Fruit fly (Drosophila melanogaster): ENCODE data around the gene CG5902.
A peak's percentile ranks its signal among the peaks of the same experiment; 100 is the strongest.

CG5902 gene

dm6 chr3R:24008887-24009286 is 22.4 kb downstream of the CG5902 start:
- TF ChIP-seq noc (tag; optimal IDR thresholded peaks at IDR 0.05): no peak

- no peak for TF ChIP-seq noc (tag; optimal IDR thresholded peaks at IDR 0.05)
Observed at dm6 chr3R:24010637-24011214, 24.3 kb downstream of the CG5902 start.

DNA sequence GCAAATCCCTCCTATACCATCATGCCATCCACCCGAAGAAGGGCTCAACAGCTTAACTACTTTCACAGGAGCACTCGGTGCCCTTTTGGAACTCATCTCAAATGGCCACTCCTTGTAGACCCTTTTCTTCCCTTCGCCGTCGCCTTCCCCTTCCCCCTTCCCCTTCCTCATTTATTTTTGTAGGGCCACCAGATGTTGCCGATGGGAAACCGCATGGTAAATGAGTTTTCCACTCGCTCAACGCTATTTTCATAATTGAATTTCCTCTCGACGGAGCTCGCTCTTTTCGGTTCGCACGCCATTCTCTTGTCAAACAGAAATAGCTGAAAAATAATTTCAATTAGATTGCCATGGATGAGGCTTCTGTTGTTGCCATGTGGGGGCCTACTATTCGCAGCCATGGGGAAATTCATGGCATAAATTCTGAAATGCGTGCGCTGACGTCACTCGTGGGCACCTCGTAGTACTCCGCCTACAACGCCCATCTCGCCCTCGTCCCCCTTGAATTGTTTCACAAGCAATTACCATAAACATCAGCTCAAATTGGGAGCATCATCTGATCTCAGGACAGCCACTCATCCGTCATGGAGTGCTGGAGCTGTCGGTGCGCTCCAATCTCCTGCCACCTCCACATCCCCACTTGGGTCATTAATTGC is 25.7 kb downstream of the CG5902 start:
- no peak for TF ChIP-seq noc (tag; optimal IDR thresholded peaks at IDR 0.05)

dm6 chr3R:24014600-24014999 is 28.2 kb downstream of the CG5902 start:
- TF ChIP-seq noc (tag; optimal IDR thresholded peaks at IDR 0.05): no peak

DNA sequence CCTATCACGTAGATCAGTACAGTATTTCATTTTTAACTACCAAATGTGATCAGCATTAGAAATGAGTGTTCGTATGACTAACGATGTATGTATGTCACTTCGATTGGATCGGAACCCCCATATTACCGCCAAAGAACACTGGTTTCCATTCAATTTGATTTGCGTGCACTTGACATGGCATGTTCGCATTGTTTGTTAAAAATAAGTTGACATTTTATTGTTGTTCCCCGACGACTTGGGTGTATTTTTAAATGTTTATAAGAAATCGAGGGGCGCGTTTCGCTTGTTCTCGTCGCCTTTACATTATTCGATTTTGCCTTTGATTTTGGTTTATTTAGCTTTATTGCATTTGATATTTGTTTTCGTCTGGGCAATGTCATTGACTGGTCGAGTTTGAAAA is 29.0 kb downstream of the CG5902 start:
- TF ChIP-seq noc (tag; optimal IDR thresholded peaks at IDR 0.05): no peak

dm6 chr3R:24015939-24016913 is 29.8 kb downstream of the CG5902 start:
- peak; percentile 33 for TF ChIP-seq noc (tag; optimal IDR thresholded peaks at IDR 0.05)

dm6 chr3R:24017648-24018047 is 31.2 kb downstream of the CG5902 start:
- no peak for TF ChIP-seq noc (tag; optimal IDR thresholded peaks at IDR 0.05)

DNA sequence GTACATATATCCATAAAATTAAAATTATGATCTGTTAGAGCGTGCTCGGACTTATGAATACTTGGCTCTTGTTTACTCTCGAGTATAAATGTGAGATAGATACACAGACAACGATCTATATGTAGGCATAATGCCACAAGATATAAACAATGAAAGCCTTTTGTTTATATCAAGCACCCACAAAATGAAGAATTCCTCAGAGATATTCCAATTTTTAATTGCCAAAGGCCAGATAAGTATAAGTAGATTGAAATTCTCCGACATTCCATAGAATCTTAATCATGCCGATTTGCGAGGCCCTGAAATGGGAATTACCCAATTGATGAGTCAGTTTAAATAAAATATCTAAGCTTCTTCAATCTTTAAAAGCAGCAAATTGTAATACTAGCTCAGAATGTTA is 35.5 kb downstream of the CG5902 start:
- TF ChIP-seq noc (tag; optimal IDR thresholded peaks at IDR 0.05): no peak

DNA sequence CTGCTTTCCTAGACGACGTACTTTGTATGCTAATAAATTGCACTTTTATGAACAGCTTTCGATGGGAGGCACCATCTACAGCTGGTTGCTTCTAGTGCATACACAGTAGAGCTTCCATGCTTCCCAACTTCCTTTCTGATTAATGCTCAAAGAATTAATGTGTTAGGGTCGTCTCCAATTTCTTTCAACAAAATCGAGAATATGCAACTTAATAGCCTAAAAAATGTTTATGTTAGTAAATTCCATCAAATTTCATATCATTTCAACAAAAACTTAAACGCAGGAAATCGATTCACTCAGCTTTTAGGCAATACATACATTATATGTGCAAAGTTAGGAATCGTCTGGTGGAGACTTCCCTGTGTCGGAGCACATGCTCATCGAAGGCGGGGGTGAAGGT is 37.7 kb downstream of the CG5902 start:
- no peak for TF ChIP-seq noc (tag; optimal IDR thresholded peaks at IDR 0.05)

DNA sequence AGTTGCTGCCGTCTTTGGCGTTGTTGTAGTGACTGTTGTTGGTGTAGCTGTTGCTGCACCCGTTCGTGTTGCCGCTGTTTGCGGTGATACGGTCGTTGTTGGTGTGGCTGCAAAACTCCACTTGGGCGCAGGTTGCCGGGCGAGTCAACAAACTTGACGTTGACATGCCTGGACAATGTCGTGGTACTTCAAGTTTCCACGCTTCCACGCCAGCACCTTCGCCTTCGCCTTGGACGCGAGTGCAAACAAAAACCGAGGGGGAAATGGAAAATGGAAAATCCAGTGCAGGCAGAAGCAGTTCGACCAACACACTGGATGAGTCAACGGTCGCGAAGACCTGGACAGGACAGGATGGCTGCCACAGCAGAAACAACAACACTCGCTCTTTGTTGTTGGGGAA is 38.2 kb downstream of the CG5902 start:
- no peak for TF ChIP-seq noc (tag; optimal IDR thresholded peaks at IDR 0.05)

- no peak for TF ChIP-seq noc (tag; optimal IDR thresholded peaks at IDR 0.05)
Observed at dm6 chr3R:24025715-24026467, 39.4 kb downstream of the CG5902 start.

DNA sequence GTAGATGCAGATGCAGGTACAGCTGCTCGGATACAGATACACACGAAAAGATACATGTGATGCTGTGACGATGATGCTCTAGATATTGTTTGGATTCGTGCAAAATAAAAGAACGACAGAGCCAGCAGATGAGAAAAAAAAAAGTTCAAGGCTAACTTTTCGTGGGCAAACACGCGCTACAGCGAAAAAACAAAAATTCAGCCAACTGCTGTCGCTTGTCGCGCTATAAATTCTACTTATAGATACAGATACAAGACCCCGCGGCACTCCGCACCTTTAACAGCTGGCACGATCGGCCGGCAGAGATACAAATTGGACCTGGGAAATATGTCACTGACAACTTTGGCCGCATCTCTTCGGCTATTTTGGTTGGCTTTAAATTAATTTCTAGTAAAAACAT is 40.1 kb downstream of the CG5902 start:
- no peak for TF ChIP-seq noc (tag; optimal IDR thresholded peaks at IDR 0.05)

DNA sequence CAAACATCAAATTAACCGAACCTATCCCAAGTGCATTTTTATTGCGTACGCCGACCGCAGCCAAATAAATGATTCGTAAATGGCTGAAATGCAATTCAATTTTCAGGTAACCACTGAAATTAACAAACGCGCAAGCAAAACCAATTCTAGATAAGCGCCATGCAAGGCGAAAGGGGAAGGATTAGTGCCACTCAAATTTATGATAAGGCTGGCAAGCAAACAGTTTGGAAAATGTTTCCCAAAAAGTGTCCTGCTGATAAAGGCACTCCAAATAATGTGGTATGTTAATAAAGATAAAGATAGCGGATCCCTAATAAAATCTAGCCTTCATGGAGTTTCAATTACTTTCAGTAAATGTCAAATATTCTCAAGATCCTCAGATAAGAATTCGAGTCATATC is 40.8 kb downstream of the CG5902 start:
- no peak for TF ChIP-seq noc (tag; optimal IDR thresholded peaks at IDR 0.05)

DNA sequence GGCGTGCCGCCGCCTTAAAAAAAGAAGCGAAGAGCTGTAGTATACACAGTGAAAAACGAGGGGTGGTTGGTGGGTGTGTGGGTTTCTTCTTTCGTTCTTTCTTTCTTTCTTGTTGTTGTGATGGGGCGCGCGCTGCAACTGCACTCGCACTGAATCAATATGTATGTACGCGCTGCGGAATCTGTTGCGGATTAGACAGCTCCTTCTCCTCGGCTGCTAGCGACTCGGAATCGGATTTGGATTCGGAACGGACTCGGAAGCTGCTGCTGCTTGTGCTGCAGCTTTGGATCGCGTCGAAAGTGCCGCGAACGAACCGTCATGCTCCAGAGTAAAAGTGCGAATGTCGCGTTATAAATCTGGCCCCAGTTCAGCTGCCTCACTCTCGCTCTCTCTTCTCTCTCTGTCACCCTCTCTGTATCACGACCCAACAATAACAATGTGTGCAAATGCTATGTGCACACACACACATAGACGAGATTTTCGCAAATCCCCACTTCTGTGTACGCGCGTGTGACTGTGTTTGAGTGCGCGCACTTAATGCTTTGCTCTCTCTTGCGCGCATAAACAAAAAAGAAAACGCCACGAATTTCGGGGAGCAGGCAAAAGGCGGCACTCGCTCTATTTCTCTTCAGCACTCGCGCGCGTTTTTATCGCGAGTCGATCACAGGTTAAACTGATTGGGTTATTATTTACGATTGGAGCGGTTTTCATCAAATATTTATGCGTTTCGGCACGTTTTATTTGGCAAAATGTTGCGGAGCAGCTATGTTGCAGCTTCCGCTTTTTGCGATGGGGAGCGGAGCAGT is 44.8 kb downstream of the CG5902 start:
- peak; percentile 14 for TF ChIP-seq noc (tag; optimal IDR thresholded peaks at IDR 0.05)

All from whole organism, larva.